Worm (Caenorhabditis elegans) whole organism, dauer: Measurements from ENCODE around the gene glo-4.

Experiments used
- unc-62 ChIP-seq: sonication (generic microtip); optimal IDR thresholded peaks from 2 replicates; lab custom pipeline; 2017; ENCODE audit warnings: missing biosample characterization, missing genetic modification reagents, missing genetic modification characterization

Gene glo-4

DNA sequence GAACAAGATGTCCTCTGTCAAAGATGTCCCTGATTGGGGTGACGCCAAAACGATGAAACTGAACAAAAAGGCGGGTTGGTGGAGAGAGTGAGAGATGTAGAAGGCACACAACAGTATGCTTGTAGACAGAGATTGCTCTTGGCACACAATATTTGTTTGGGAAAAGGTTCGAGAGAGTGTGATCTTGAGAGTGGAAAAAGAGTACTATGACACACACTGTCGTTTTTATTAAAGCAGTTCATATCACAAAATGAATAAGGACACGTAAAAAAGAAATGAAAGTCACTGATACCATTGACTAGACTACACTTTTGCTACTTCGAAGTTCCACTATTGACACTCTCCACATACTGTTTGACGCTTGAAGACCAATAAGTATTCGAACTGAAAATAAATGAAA is 12.5 kb upstream of the glo-4 start:
- no peak for TF ChIP-seq unc-62 (GFP tag; lab: Kevin White, UChicago)

DNA sequence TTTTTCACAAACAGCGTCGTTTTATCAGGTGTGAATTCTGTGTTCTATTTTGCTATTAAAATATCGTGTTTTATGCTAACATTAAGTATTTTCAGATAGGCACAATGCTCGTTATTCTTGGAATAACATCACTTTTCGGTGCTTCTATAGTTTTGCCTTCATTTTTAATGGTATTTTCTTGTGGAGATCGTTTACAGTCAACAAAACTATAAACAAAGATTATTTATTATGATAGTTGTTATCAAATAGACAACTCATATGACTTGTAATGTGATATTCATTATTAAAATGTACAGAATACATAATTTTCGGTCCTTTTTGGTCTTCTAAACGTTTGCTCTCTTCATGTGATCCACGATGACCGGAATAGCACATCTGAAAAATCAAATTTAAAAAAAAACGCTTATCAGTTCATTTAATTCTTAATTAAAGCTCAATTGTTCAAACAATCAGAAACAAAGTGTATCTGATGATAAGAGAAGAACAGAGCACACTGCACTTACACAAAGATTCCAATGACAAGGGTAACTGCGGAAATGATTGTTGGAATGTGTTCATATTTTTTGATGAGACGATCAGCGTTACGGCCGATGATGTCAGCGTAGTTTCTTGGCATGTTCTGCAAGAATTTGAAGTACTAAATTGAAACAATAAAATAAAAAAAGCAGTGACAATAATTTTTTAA is 11.1 kb upstream of the glo-4 start, which contains the start of gene F07C3.9:
Gene F07C3.9, minus strand, starts transcription at position 635 of the 685 bp plus-strand sequence.
- no peak for TF ChIP-seq unc-62 (GFP tag; lab: Kevin White, UChicago)

DNA sequence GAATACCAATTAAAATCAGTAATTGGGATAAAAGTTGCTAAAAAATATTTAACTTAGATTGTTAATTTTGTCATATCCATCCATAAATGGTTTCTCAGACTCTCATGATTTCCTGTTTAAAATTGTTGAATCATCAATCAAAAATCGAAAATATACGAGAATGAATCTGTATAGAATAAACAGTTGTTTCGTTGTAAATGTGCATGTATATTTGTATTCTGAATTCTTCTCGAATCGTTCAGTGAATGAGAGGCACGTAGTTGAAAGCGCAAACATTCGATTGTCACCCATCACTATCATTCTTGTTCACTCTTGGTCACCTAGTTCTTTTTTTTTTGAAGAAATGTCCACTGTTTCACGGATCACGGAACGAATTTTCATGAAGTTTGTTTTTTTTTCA is 6.9 kb upstream of the glo-4 start, which contains the start of gene ptd-2:
Gene ptd-2, plus strand, starts transcription at position 301 of the 400 bp plus-strand sequence.
- TF ChIP-seq unc-62 (GFP tag; lab: Kevin White, UChicago): no peak

DNA sequence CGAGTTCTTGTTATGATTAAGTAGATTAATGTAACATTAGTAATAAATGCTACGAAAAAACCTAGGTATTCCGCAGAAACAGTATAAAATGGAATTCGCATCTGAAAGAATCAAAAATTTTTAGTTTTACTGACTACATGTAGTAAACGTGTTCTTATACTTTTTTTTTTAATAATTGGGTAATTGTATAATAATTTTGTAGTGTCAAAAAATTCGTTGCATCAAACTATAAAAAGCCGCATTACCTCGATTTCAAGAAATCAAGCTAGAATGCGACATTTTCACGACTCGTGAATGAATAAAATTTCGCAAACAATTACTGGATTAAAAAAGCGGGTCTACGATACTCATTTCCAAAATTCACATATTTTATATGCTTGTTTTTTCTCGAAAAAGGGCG is 6.2 kb upstream of the glo-4 start, which contains the start of gene str-94:
Gene str-94, minus strand, starts transcription at position 101 of the 400 bp plus-strand sequence.
- no peak for TF ChIP-seq unc-62 (GFP tag; lab: Kevin White, UChicago)

DNA sequence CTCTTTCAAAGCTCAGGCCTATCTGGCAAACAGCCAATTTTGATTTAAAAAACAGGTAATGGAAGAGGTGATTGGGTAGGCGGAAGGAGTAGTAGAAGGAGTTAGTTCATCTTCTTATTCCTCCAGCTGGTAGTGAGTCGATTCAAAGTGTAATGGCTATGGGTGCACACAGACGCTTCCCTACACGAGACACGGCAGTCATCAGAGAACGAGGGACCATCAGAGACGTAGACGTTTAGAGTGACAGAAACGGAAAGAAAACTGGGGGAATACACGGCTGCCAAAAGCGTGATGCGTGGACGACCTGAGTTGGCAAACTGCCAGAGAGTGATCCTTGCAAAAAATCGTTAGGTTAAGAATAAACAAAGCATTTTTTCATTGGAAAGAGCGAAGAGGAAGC is 4.4 kb upstream of the glo-4 start:
- no peak for TF ChIP-seq unc-62 (GFP tag; lab: Kevin White, UChicago)

DNA sequence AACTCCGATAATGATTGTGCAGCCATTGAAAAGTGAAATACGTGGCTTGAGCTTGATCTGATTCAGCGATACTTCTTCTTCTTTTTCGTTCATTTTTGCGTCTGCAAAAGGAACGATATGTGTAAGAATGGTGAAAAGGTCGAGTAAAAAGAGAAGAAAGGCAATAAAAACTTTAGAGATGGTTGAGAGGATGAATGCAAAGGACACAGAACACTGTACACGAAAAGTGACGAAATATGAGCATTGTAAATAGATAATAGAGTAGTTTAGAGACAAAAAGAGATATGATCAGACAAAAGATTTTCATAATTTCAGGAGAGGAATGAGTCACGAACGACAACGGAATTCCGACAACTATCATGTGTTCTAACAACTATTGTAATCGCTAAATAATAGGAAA is 3.2 kb upstream of the glo-4 start, which contains the start of gene aat-2:
Gene aat-2, minus strand, starts transcription at position 101 of the 400 bp plus-strand sequence.
- no peak for TF ChIP-seq unc-62 (GFP tag; lab: Kevin White, UChicago)

DNA sequence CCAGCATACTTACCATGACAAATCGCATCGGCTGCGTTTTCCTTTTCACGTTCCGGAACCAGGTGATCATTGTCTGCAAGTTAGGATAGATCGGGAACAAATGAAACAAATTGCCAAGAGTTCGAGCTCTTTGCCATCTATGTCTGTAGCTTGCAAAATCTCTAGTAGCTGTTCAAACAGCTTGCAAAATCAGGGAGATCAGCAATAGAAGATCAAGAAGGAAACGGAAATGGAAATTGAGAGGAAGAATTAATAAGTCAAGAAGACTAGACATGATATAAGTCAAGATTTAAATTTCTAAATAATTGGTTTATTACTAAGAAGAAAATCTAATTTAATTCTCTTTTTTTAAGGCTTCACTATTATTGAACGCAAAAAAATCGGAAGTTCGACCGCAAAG is 10.7 kb downstream of the glo-4 start, which contains the start of gene F07C3.3:
Gene F07C3.3, minus strand, starts transcription at position 101 of the 400 bp plus-strand sequence.
- TF ChIP-seq unc-62 (GFP tag; lab: Kevin White, UChicago): no peak

DNA sequence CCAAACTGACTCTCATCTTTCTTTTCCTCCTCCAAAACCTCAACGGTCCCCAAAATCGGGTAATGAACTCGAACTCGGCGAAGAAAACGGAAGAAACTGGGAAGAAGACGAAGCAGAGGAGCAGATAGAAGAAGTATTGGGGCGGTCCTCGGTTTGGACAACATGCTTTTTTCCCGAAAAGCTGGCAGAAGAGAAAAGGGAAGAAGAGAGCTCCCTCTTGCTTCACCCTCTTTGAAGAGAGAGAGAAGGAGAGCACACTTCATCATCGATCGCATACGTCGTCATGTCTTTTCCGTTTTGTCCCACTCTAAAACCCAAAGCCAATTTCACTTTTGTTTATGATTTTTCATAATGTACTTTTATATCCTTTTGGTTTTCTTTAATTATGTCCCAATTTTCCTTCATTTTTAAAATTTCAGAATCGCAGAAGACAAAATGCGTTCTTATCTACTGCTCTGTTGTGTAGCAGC is 17.3 kb downstream of the glo-4 start, which contains the start of gene F07C3.2:
Gene F07C3.2, plus strand, starts transcription at position 420 of the 470 bp plus-strand sequence.
- TF ChIP-seq unc-62 (GFP tag; lab: Kevin White, UChicago): no peak

DNA sequence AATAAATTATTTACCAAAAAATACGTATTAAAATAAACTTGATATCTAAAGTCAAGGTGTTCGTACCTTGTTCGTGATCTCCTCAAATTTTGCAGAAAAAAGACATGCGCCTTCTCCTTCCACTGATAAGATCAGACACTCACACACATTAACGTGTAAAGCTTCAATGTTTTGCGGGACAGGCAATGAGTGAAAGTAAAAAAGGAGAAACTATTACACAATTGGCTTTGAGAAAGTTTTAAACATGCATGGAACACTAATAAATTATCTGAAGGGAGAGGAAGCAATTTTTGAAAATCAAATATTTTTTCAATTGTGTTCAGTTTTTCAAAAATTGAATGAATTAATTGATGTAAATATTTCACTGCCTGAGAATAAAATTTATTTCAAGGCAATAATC is 18.0 kb downstream of the glo-4 start:
- no peak for TF ChIP-seq unc-62 (GFP tag; lab: Kevin White, UChicago)

DNA sequence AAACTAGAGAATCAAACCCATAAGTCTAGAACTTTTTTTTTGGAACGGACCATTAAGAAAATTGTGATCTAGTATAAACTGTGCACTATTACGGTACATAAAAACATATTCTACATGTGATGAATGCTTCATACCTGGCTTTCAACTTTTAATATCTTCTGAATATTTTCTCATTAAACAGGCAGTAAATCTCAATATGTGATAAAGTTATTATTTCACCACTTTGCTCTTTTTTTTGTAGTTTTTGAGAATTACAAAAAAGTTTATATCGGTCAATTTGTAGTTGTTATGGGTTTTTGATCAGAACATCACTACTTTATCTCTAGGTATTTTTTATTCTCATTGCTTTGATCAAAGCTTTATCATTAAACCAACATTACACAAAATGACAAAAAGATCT is 18.6 kb downstream of the glo-4 start:
- no peak for TF ChIP-seq unc-62 (GFP tag; lab: Kevin White, UChicago)

DNA sequence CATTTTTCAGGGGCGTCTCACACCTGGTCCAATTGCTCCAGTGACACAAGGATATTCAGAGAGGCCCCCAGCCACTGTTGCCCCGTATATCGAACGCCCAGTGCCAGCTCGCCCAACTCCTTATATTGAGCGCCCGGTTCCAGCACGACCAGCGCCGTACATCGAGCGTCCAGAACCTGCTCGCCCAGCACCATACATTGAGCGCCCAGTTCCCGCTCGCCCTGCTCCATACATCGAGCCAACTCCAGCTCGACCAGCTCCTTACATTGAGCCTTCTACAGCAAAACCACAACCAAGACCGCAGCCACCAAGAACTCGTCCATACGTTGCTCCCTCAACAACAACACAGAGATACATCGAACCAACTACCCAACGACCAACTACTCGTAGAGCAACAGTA is 20.2 kb downstream of the glo-4 start:
- TF ChIP-seq unc-62 (GFP tag; lab: Kevin White, UChicago): no peak

DNA sequence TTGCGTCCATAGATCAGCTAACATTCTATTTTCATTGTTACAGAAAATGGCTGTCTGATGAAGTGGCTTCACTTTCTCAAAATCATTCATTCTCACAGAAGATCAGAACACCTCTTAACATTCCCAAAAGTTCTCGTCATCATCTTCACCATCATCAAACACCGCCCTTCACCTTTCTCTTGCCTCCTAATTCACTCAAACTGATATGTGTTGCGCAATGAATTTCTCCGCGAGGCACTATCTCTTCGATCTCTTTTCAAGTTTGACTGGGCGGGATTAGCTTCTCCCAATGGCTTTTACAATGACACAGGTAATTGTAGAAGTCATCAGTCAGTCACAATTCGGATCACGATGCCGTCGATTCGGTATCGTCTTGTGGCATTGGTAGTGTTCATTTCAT is 21.5 kb downstream of the glo-4 start, which contains the start of gene grd-6:
Gene grd-6, plus strand, starts transcription at position 301 of the 400 bp plus-strand sequence.
- TF ChIP-seq unc-62 (GFP tag; lab: Kevin White, UChicago): no peak

DNA sequence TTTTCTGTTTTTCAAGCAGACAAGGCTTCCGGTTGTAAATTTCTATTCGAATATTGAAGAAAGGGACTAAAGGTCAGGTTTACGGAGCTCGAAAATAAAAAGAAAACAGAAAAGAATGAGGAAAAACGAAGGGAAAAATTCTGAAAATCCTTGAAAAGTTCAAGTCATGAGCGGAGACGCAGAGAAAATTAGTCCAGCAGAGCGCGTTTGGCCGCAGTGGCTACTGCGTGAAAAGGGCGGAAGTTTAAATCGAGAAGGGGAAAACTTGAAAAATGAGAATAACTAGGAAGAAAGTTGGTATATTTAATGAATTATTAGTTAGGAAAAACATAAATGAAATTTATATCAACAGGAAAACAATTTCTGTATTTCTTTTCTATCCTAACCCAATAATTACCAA is 22.6 kb downstream of the glo-4 start:
- TF ChIP-seq unc-62 (GFP tag; lab: Kevin White, UChicago): no peak

DNA sequence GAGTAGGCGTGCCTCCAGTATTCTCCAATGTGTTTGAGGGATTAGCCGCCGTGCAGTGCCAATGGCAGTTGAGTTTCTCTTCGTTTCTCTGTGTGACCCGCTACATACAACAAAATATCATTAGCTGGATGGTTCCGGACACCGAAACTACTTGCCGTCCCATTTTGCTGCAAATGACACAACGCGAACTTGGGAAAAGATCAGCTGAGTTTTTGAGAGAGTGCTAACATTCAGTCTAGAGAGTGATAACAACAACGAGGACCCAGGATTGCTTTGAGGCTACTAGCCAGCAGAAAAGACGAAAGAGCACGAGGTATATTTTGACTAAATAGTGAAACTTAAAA is 23.7 kb downstream of the glo-4 start:
- no peak for TF ChIP-seq unc-62 (GFP tag; lab: Kevin White, UChicago)

DNA sequence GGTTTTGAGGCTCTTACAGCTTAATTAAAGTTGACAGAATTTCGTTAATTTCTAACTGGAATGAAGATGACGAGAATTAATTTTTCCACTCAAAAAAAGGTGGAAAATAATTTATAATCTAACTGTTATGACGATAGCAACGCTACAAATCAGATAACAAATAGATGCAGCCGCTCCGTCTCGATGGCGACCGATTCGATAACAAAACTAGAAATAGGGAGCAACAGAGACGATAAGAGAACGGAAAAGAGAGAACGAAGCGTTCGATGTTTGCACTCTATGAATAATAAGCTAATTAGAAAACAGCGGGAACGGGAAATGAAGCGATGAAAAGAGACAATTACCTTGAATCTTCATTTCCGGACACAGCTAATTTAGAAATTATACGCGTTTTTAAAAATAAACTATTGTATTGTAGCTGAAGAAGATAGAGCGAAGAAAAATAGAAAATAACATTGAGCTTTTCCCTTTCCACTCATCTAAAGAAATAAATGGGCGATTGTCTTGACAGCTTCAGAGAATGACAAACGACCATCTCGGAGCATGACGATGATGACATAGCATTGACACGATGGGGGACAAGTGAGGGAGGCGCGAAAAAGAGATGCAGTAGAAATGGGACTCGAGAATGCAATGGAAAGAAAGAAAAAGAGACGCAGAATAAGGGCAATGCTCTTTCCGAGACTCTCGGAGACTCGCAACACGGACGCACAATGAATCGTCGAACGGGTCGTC is 24.2 kb downstream of the glo-4 start:
- TF ChIP-seq unc-62 (GFP tag; lab: Kevin White, UChicago): no peak

DNA sequence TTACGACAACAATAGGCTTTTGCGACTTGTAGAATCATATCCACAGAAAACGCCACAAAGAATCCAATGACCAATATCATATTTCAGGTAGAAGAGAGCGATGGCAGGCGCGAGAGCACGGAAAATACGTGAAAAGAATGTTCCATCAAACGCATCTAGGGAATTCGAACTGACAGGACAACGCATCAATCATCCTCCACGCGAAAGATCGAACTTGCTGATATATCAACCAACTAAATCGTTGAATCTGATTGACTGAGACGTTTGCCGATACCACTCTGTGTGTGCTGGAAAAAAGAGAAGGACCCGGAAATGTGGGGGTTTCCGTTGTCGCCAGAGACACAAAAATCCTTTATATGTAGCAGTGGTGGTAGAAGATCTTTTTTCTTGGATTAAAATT is 24.8 kb downstream of the glo-4 start:
- TF ChIP-seq unc-62 (GFP tag; lab: Kevin White, UChicago): no peak
